Worm (Caenorhabditis elegans): ENCODE results near the gene B0303.4.

B0303.4 gene

ce11 chrIII:8704765-8705164 is 15.1 kb downstream of the B0303.4 start, which contains the start of gene B0303.16:
Gene B0303.16 (plus strand): TSS chrIII:8705065.
- TF ChIP-seq pha-4 (tag; optimal IDR thresholded peaks at IDR 0.05): no peak
- no peak for TF ChIP-seq lsy-12 (tag; optimal IDR thresholded peaks at IDR 0.05)
- no peak for TF ChIP-seq ama-1 (optimal IDR thresholded peaks at IDR 0.05)
- TF ChIP-seq nhr-237 (tag; optimal IDR thresholded peaks at IDR 0.05): no peak
- no peak for TF ChIP-seq snpc-4 (tag; optimal IDR thresholded peaks at IDR 0.05)
- no peak for TF ChIP-seq fkh-10 (GFP tag; optimal IDR thresholded peaks at IDR 0.05)
- TF ChIP-seq lin-39 (tag; optimal IDR thresholded peaks at IDR 0.05): no peak
- TF ChIP-seq hmg-11 (tag; optimal IDR thresholded peaks at IDR 0.05): no peak
- no peak for TF ChIP-seq skn-1 (tag; optimal IDR thresholded peaks at IDR 0.05)
- no peak for TF ChIP-seq fos-1 (tag; optimal IDR thresholded peaks at IDR 0.05)

ce11 chrIII:8709735-8710134 is 20.1 kb downstream of the B0303.4 start:
- TF ChIP-seq nhr-77 (tag; optimal IDR thresholded peaks at IDR 0.05) (no peak), nhr-43 (tag; optimal IDR thresholded peaks at IDR 0.05; ENCODE audit: poor library complexity, severe bottlenecking) (peak; percentile 15), nhr-25 (tag; optimal IDR thresholded peaks at IDR 0.05) (no peak)

- no peak for TF ChIP-seq hmg-11 (tag; optimal IDR thresholded peaks at IDR 0.05)
- no peak for TF ChIP-seq unc-62 (GFP tag; optimal IDR thresholded peaks at IDR 0.05)
- TF ChIP-seq elt-2 (tag; optimal IDR thresholded peaks at IDR 0.05): no peak
- no peak for TF ChIP-seq snpc-4 (tag; optimal IDR thresholded peaks at IDR 0.05)
- no peak for TF ChIP-seq R02D3.7 (tag; optimal IDR thresholded peaks at IDR 0.05)
Observed at ce11 chrIII:8710310-8710709, 20.7 kb downstream of the B0303.4 start, which contains the start of gene B0303.11. Gene B0303.11 (minus strand): TSS chrIII:8710410.

ce11 chrIII:8712968-8713367 is 23.3 kb downstream of the B0303.4 start:
- TF ChIP-seq nfya-1 (tag; optimal IDR thresholded peaks at IDR 0.05; ENCODE audit: insufficient read depth): no peak
- no peak for TF ChIP-seq ceh-9 (tag; optimal IDR thresholded peaks at IDR 0.05)
- TF ChIP-seq mml-1 (tag; optimal IDR thresholded peaks at IDR 0.05): no peak
- TF ChIP-seq elt-3 (tag; optimal IDR thresholded peaks at IDR 0.05): no peak
- TF ChIP-seq pha-4 (tag; optimal IDR thresholded peaks at IDR 0.05): no peak
- no peak for TF ChIP-seq egl-27 (tag; optimal IDR thresholded peaks at IDR 0.05)
- no peak for TF ChIP-seq nhr-12 (tag; optimal IDR thresholded peaks at IDR 0.05)
- TF ChIP-seq ceh-28 (tag; optimal IDR thresholded peaks at IDR 0.05): no peak
- TF ChIP-seq nhr-76 (tag; optimal IDR thresholded peaks at IDR 0.05): no peak
- no peak for TF ChIP-seq eor-1 (tag; optimal IDR thresholded peaks at IDR 0.05)
- TF ChIP-seq ztf-4 (tag; optimal IDR thresholded peaks at IDR 0.05): no peak
- TF ChIP-seq lin-39 (tag; optimal IDR thresholded peaks at IDR 0.05): no peak
- no peak for TF ChIP-seq nhr-237 (tag; optimal IDR thresholded peaks at IDR 0.05)
- no peak for TF ChIP-seq unc-62 (GFP tag; optimal IDR thresholded peaks at IDR 0.05)
- no peak for TF ChIP-seq hmg-11 (tag; optimal IDR thresholded peaks at IDR 0.05)
- TF ChIP-seq ztf-11 (tag; optimal IDR thresholded peaks at IDR 0.05): no peak
- no peak for TF ChIP-seq nhr-28 (tag; optimal IDR thresholded peaks at IDR 0.05)
- TF ChIP-seq fkh-10 (GFP tag; optimal IDR thresholded peaks at IDR 0.05): no peak

- TF ChIP-seq elt-1 (tag; optimal IDR thresholded peaks at IDR 0.05): no peak
- no peak for TF ChIP-seq fos-1 (tag; optimal IDR thresholded peaks at IDR 0.05)
- TF ChIP-seq ztf-4 (tag; optimal IDR thresholded peaks at IDR 0.05): no peak
- no peak for TF ChIP-seq hmg-11 (tag; optimal IDR thresholded peaks at IDR 0.05)
- no peak for TF ChIP-seq mml-1 (tag; optimal IDR thresholded peaks at IDR 0.05)
- no peak for TF ChIP-seq fkh-10 (GFP tag; optimal IDR thresholded peaks at IDR 0.05)
- TF ChIP-seq fkh-2 (tag; optimal IDR thresholded peaks at IDR 0.05): no peak
- TF ChIP-seq sea-2 (GFP tag; optimal IDR thresholded peaks at IDR 0.05): no peak
- TF ChIP-seq egl-27 (tag; optimal IDR thresholded peaks at IDR 0.05): no peak
- TF ChIP-seq R02D3.7 (tag; optimal IDR thresholded peaks at IDR 0.05): no peak
- TF ChIP-seq pqm-1 (tag; optimal IDR thresholded peaks at IDR 0.05): no peak
- TF ChIP-seq lin-39 (tag; optimal IDR thresholded peaks at IDR 0.05): no peak
- TF ChIP-seq aly-2 (tag; optimal IDR thresholded peaks at IDR 0.05): no peak
- no peak for TF ChIP-seq nhr-67 (tag; optimal IDR thresholded peaks at IDR 0.05)
- no peak for TF ChIP-seq snpc-4 (tag; optimal IDR thresholded peaks at IDR 0.05)
Observed at ce11 chrIII:8716084-8716483, 26.4 kb downstream of the B0303.4 start, which contains the start of gene B0303.14. Gene B0303.14 (minus strand): TSS chrIII:8716184.

Measured in whole organism, L3 larva.